Worm (Caenorhabditis elegans) whole organism, L2 larva: ENCODE measurements around the gene R09H10.3.

Source experiments
- C34F6.9 ChIP-seq: fragments of 150-350 bp; optimal IDR thresholded peaks from 2 replicates; lab custom pipeline; 2014; ENCODE audit warnings: missing biosample characterization, missing genetic modification characterization
- F13H6.1 ChIP-seq: sonication (generic microtip); optimal IDR thresholded peaks from 2 replicates; lab custom pipeline; 2016; ENCODE audit warnings: missing genetic modification characterization, missing compliant biosample characterization
- R02D3.7 ChIP-seq: fragments of 150-350 bp; optimal IDR thresholded peaks from 2 replicates; lab custom pipeline; 2014; ENCODE audit warnings: missing biosample characterization, missing genetic modification characterization
- Y55F3AM.14 ChIP-seq: fragments of 200-800 bp; sonication (Bioruptor generic); optimal IDR thresholded peaks from 2 replicates; lab custom pipeline; 2018; ENCODE audit warnings: mild to moderate bottlenecking, missing genetic modification characterization, missing compliant biosample characterization
- ZK546.5 ChIP-seq: sonication (generic microtip); optimal IDR thresholded peaks from 2 replicates; lab custom pipeline; 2017; ENCODE audit warnings: missing biosample characterization, missing genetic modification characterization
- alr-1 ChIP-seq: fragments of 150-350 bp; optimal IDR thresholded peaks from 2 replicates; lab custom pipeline; 2014; ENCODE audit warnings: missing biosample characterization, missing genetic modification characterization
- aly-2 ChIP-seq: fragments of 150-350 bp; optimal IDR thresholded peaks from 2 replicates; lab custom pipeline; 2014; ENCODE audit warnings: missing biosample characterization, missing genetic modification characterization
- ceh-16 ChIP-seq: fragments of 150-350 bp; optimal IDR thresholded peaks from 2 replicates; lab custom pipeline; 2014; ENCODE audit warnings: missing biosample characterization, missing genetic modification characterization
- ceh-82 ChIP-seq: fragments of 150-350 bp; optimal IDR thresholded peaks from 2 replicates; lab custom pipeline; 2014; ENCODE audit warnings: missing biosample characterization, missing genetic modification characterization
- crh-2 ChIP-seq: sonication (generic microtip); optimal IDR thresholded peaks from 2 replicates; lab custom pipeline; 2017; ENCODE audit warnings: missing biosample characterization, missing genetic modification characterization
- egl-27 ChIP-seq: sonication (generic microtip); optimal IDR thresholded peaks from 3 replicates; lab custom pipeline; 2017; ENCODE audit warnings: missing biosample characterization, missing genetic modification reagents, missing genetic modification characterization
- elt-1 ChIP-seq: fragments of 150-350 bp; optimal IDR thresholded peaks from 2 replicates; lab custom pipeline; 2014; ENCODE audit warnings: missing biosample characterization, missing genetic modification characterization
- elt-3 ChIP-seq: sonication (generic microtip); optimal IDR thresholded peaks from 2 replicates; lab custom pipeline; 2017; ENCODE audit warnings: missing biosample characterization, missing genetic modification characterization
- fos-1 ChIP-seq: fragments of 150-350 bp; optimal IDR thresholded peaks from 2 replicates; lab custom pipeline; 2014; ENCODE audit warnings: missing biosample characterization, missing genetic modification characterization
- gmeb-1 ChIP-seq: fragments of 150-350 bp; optimal IDR thresholded peaks from 2 replicates; lab custom pipeline; 2014; ENCODE audit warnings: missing biosample characterization, missing genetic modification characterization
- lin-11 ChIP-seq: fragments of 150-350 bp; sonication (generic microtip); optimal IDR thresholded peaks from 2 replicates; lab custom pipeline; 2014; ENCODE audit warnings: missing biosample characterization, missing genetic modification characterization, inconsistent platforms, mixed read lengths
- lin-13 ChIP-seq: fragments of 150-350 bp; optimal IDR thresholded peaks from 2 replicates; lab custom pipeline; 2014; ENCODE audit warnings: missing biosample characterization, missing genetic modification reagents, missing genetic modification characterization
- lin-39 ChIP-seq: fragments of 150-350 bp; optimal IDR thresholded peaks from 2 replicates; lab custom pipeline; 2014; ENCODE audit warnings: missing biosample characterization, missing genetic modification reagents, missing genetic modification characterization
- lsy-2 ChIP-seq, 2 experiments: fragments of 150-350 bp in 1 of 2; sonication (generic microtip) in 1 of 2; optimal IDR thresholded peaks; 2 replicates each; lab custom pipeline; 2014 to 2017; ENCODE audit warnings: missing biosample characterization in 2 of 2, missing genetic modification characterization in 2 of 2
- mdl-1 ChIP-seq, 2 experiments: fragments of 150-350 bp in 1 of 2; sonication (generic microtip) in 1 of 2; optimal IDR thresholded peaks; 2 replicates each; lab custom pipeline; 2017; ENCODE audit warnings: missing biosample characterization in 2 of 2, missing genetic modification characterization in 2 of 2
- nhr-10 ChIP-seq: sonication (generic microtip); optimal IDR thresholded peaks from 2 replicates; lab custom pipeline; 2017; ENCODE audit warnings: missing biosample characterization, missing genetic modification characterization
- nhr-11 ChIP-seq: fragments of 150-350 bp; optimal IDR thresholded peaks from 2 replicates; lab custom pipeline; 2014; ENCODE audit warnings: missing biosample characterization, missing genetic modification characterization
- nhr-12 ChIP-seq: fragments of 150-350 bp; optimal IDR thresholded peaks from 2 replicates; lab custom pipeline; 2014; ENCODE audit warnings: missing biosample characterization, missing genetic modification characterization
- nhr-129 ChIP-seq: fragments of 150-350 bp; optimal IDR thresholded peaks from 2 replicates; lab custom pipeline; 2014; ENCODE audit warnings: missing biosample characterization, missing genetic modification characterization
- nhr-21 ChIP-seq: fragments of 150-350 bp; optimal IDR thresholded peaks from 2 replicates; lab custom pipeline; 2014; ENCODE audit warnings: missing biosample characterization, missing genetic modification characterization
- nhr-23 ChIP-seq: fragments of 150-350 bp; optimal IDR thresholded peaks from 2 replicates; lab custom pipeline; 2014; ENCODE audit warnings: missing biosample characterization, missing genetic modification reagents, missing genetic modification characterization
- nhr-237 ChIP-seq: fragments of 150-350 bp; optimal IDR thresholded peaks from 2 replicates; lab custom pipeline; 2014; ENCODE audit warnings: missing biosample characterization, missing genetic modification characterization
- nhr-25 ChIP-seq: fragments of 150-350 bp; sonication (generic microtip); optimal IDR thresholded peaks from 3 replicates; lab custom pipeline; 2014; ENCODE audit warnings: missing biosample characterization, missing genetic modification characterization
- nhr-6 ChIP-seq: fragments of 150-350 bp; optimal IDR thresholded peaks from 2 replicates; lab custom pipeline; 2014; ENCODE audit warnings: missing biosample characterization, missing genetic modification characterization
- nhr-77 ChIP-seq: fragments of 150-350 bp; optimal IDR thresholded peaks from 2 replicates; lab custom pipeline; 2014; ENCODE audit warnings: missing biosample characterization, missing genetic modification characterization
- sem-4 ChIP-seq: fragments of 150-350 bp; optimal IDR thresholded peaks from 2 replicates; lab custom pipeline; 2014; ENCODE audit warnings: missing biosample characterization, missing genetic modification reagents, missing genetic modification characterization
- skn-1 ChIP-seq: sonication (generic microtip); optimal IDR thresholded peaks from 2 replicates; lab custom pipeline; 2017; ENCODE audit warnings: missing biosample characterization, missing genetic modification characterization
- sma-3 ChIP-seq: sonication (generic microtip); optimal IDR thresholded peaks from 2 replicates; lab custom pipeline; 2016; ENCODE audit warnings: missing genetic modification reagents, missing genetic modification characterization, missing compliant biosample characterization
- sma-9 ChIP-seq, 2 experiments: fragments of 150-350 bp in 1 of 2; sonication (generic microtip) in 1 of 2; optimal IDR thresholded peaks; 2 replicates each; lab custom pipeline; 2014 to 2016; ENCODE audit warnings: missing genetic modification characterization in 2 of 2, mild to moderate bottlenecking in 1 of 2, missing biosample characterization in 1 of 2, missing compliant biosample characterization in 1 of 2, missing genetic modification reagents in 1 of 2, moderate library complexity in 1 of 2
- unc-55 ChIP-seq: fragments of 150-350 bp; sonication (generic microtip); optimal IDR thresholded peaks from 3 replicates; lab custom pipeline; 2014; ENCODE audit warnings: missing biosample characterization, missing genetic modification reagents, missing genetic modification characterization
- unc-62 ChIP-seq: fragments of 150-350 bp; optimal IDR thresholded peaks from 2 replicates; lab custom pipeline; 2014; ENCODE audit warnings: missing biosample characterization, missing genetic modification reagents, missing genetic modification characterization
- zag-1 ChIP-seq: fragments of 150-350 bp; optimal IDR thresholded peaks from 2 replicates; lab custom pipeline; 2014; ENCODE audit warnings: missing biosample characterization, missing genetic modification characterization
- ztf-1 ChIP-seq: fragments of 200-800 bp; sonication (Bioruptor generic); conservative IDR thresholded peaks from 2 replicates; pipeline ENCODE4 v1.3.6; 2022; ENCODE audit warnings: missing genetic modification characterization, missing compliant biosample characterization
- ztf-11 ChIP-seq: sonication (generic microtip); optimal IDR thresholded peaks from 2 replicates; lab custom pipeline; 2017; ENCODE audit warnings: missing biosample characterization, missing genetic modification characterization
- ztf-4 ChIP-seq: fragments of 150-350 bp; optimal IDR thresholded peaks from 2 replicates; lab custom pipeline; 2014; ENCODE audit warnings: missing biosample characterization, missing genetic modification characterization

Gene R09H10.3

ce11 chrIV:10578367-10578766, 28.5 kb upstream of the R09H10.3 start, which contains the start of gene lgc-43:
TSS of gene lgc-43 (plus strand) at chrIV:10578667.
- TF ChIP-seq F13H6.1 (tag; lab: Kevin White, UChicago) (no peak), nhr-11 (no peak), alr-1 (tag; lab: Kevin White, UChicago) (no peak), sem-4 (no peak), ztf-1 (GFP tag; lab: Robert Waterston, UW) (no peak), ZK546.5 (no peak), lin-39 (tag; lab: Kevin White, UChicago) (no peak), zag-1 (no peak), unc-62 (no peak), skn-1 (tag; lab: Kevin White, UChicago) (no peak), unc-55 (no peak), R02D3.7 (tag; lab: Kevin White, UChicago) (no peak), nhr-237 (tag; lab: Kevin White, UChicago) (no peak)
- TF ChIP-seq, all 48 proteins: peak for 0

DNA sequence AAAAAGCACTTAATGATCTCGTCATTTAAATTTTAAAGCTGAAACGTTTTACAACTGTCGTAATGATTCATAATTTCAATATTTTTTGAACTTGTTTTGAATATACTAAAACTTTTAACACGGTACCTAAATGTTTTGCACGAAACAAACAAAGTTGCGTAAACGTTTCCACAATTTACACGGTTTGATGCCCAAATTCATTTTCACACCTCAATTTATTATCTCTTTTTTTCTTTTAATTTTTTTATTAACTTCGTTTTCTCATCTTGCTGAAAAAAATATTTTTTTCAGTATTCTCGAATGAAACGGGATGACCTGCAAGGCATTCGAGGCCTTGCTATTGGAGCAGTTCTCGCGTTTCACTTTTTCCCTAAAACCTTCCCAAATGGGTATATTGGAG, 22.6 kb upstream of the R09H10.3 start, which contains the start of gene oac-8:
TSS of gene oac-8 (plus strand) at position 301 of the 400 bp plus-strand sequence.
- TF ChIP-seq nhr-6 (tag; lab: Kevin White, UChicago) (no peak), aly-2 (tag; lab: Kevin White, UChicago) (no peak), ceh-82 (no peak), sma-3 (GFP tag; lab: Kevin White, UChicago) (no peak), C34F6.9 (tag; lab: Kevin White, UChicago) (no peak), elt-3 (tag; lab: Kevin White, UChicago) (no peak), nhr-12 (tag; lab: Kevin White, UChicago) (no peak), lsy-2 (tag; optimal IDR thresholded peaks at IDR 0.05; lab: Kevin White, UChicago) (no peak), ZK546.5 (no peak), sma-9 (GFP tag; optimal IDR thresholded peaks at IDR 0.05; lab: Kevin White, UChicago) (no peak), sma-9 (tag; optimal IDR thresholded peaks at IDR 0.05; lab: Kevin White, UChicago) (no peak), crh-2 (no peak), mdl-1 (tag; optimal IDR thresholded peaks at IDR 0.05; lab: Kevin White, UChicago) (no peak), nhr-237 (tag; lab: Kevin White, UChicago) (no peak), Y55F3AM.14 (GFP tag; lab: Kevin White, UChicago) (no peak)

DNA sequence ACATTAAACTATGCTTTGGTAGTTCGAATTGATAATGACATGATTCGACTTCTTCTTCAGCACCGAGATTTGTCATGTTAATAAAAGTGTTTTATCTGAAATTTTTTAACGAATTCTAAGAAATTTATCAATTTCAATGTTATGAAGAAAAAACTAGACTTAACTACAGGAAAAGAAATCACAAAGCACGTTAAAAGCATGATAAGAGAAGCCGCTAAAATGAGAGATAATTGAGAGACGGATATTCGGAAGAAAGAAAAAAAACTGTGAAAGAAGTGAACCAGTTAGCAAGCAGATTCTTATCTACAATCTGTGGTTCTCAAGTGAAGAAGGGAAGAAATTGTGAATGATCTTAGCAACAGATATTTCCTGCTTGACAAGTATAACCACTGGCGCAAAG, 17.8 kb upstream of the R09H10.3 start, which contains the start of gene C43F9.4:
TSS of gene C43F9.4 (minus strand) at position 101 of the 400 bp plus-strand sequence.
- TF ChIP-seq elt-1 (tag; lab: Kevin White, UChicago), result no peak
- no peak for TF ChIP-seq ztf-4 (tag; lab: Kevin White, UChicago)
- no peak for TF ChIP-seq nhr-6 (tag; lab: Kevin White, UChicago)
- no peak for TF ChIP-seq egl-27 (tag; lab: Kevin White, UChicago)
- no peak for TF ChIP-seq nhr-25
- TF ChIP-seq nhr-237 (tag; lab: Kevin White, UChicago), result no peak
- TF ChIP-seq R02D3.7 (tag; lab: Kevin White, UChicago), result no peak
- TF ChIP-seq ceh-16, result no peak

ce11 chrIV:10590649-10591048, 16.2 kb upstream of the R09H10.3 start, which contains the start of the genes C43F9.5 and nkb-2:
TSS of gene C43F9.5 (minus strand) at chrIV:10590749.
TSS of gene nkb-2 (plus strand) at chrIV:10590925.
- no peak for TF ChIP-seq unc-62
- no peak for TF ChIP-seq nhr-23 (tag; lab: Kevin White, UChicago)
- no peak for TF ChIP-seq crh-2
- TF ChIP-seq ceh-16, result no peak
- no peak for TF ChIP-seq lin-13
- TF ChIP-seq Y55F3AM.14 (GFP tag; lab: Kevin White, UChicago), result no peak
- TF ChIP-seq nhr-21 (tag; lab: Kevin White, UChicago), result no peak
- TF ChIP-seq ceh-82, result no peak
- TF ChIP-seq ztf-1 (GFP tag; lab: Robert Waterston, UW), result no peak
- no peak for TF ChIP-seq elt-1 (tag; lab: Kevin White, UChicago)
- no peak for TF ChIP-seq skn-1 (tag; lab: Kevin White, UChicago)
- TF ChIP-seq ztf-4 (tag; lab: Kevin White, UChicago), result no peak
- no peak for TF ChIP-seq mdl-1 (tag; optimal IDR thresholded peaks at IDR 0.05; lab: Kevin White, UChicago)
- TF ChIP-seq aly-2 (tag; lab: Kevin White, UChicago), result no peak
- no peak for TF ChIP-seq elt-3 (tag; lab: Kevin White, UChicago)
- TF ChIP-seq egl-27 (tag; lab: Kevin White, UChicago), result no peak
- no peak for TF ChIP-seq fos-1

ce11 chrIV:10593570-10593969, 13.3 kb upstream of the R09H10.3 start, which contains the start of gene C43F9.7:
TSS of gene C43F9.7 (minus strand) at chrIV:10593670.
- TF ChIP-seq skn-1 (tag; lab: Kevin White, UChicago) (no peak), nhr-77 (tag; lab: Kevin White, UChicago) (no peak), nhr-129 (tag; lab: Kevin White, UChicago) (no peak), R02D3.7 (tag; lab: Kevin White, UChicago) (no peak), nhr-10 (no peak), zag-1 (no peak), mdl-1 (tag; optimal IDR thresholded peaks at IDR 0.05; lab: Kevin White, UChicago) (no peak), lin-11 (tag; lab: Kevin White, UChicago) (no peak), sma-3 (GFP tag; lab: Kevin White, UChicago) (no peak), lin-13 (no peak), unc-62 (no peak), ztf-11 (tag; lab: Kevin White, UChicago) (no peak), sem-4 (no peak), nhr-6 (tag; lab: Kevin White, UChicago) (no peak), gmeb-1 (tag; lab: Kevin White, UChicago) (no peak), Y55F3AM.14 (GFP tag; lab: Kevin White, UChicago) (no peak)
